Worm (Caenorhabditis elegans): ENCODE measurements around the gene ints-11.

ints-11 gene

DNA sequence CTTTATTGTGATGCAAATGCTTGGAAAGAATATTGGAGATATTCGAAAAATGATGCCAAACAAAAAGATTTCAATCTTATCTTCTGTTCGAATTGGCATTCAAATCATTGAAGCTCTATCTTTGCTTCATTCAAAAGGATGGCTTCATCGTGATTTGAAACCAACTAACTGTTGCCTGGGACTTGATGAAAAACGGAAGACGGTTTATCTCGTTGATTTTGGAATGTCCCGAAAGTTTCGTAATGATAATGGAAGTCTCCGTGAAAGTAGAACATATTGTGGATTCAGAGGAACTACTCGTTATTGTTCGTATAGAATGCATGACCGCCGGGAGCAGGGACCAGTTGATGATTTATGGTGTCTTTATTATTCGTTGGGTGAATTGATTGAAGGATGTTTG, 30.9 kb upstream of the ints-11 start:
- no peak for TF ChIP-seq unc-62 (GFP tag; optimal IDR thresholded peaks at IDR 0.05)
- TF ChIP-seq isw-1 (GFP tag; IDR thresholded peaks at IDR 0.05) = no peak
- TF ChIP-seq lir-3 (tag; optimal IDR thresholded peaks at IDR 0.05; ENCODE audit: poor library complexity) = no peak
- TF ChIP-seq fkh-8 (tag; optimal IDR thresholded peaks at IDR 0.05) = no peak
- TF ChIP-seq Y116A8C.19 (tag; optimal IDR thresholded peaks at IDR 0.05; ENCODE audit: borderline replicate concordance) = no peak
- TF ChIP-seq hlh-4 (tag; optimal IDR thresholded peaks at IDR 0.05) = no peak
- TF ChIP-seq xbp-1 (tag; optimal IDR thresholded peaks at IDR 0.05) = no peak
- TF ChIP-seq nhr-11 (tag; optimal IDR thresholded peaks at IDR 0.05) = no peak
- no peak for TF ChIP-seq lin-13 (GFP tag; optimal IDR thresholded peaks at IDR 0.05)
- no peak for TF ChIP-seq swsn-7 (tag; optimal IDR thresholded peaks at IDR 0.05)
- no peak for TF ChIP-seq snu-23 (GFP tag; optimal IDR thresholded peaks at IDR 0.05)
- TF ChIP-seq fkh-4 (tag; optimal IDR thresholded peaks at IDR 0.05; ENCODE audit: borderline replicate concordance) = no peak
- no peak for TF ChIP-seq mab-9 (GFP tag; IDR thresholded peaks at IDR 0.05)
- TF ChIP-seq fkh-10 (GFP tag; optimal IDR thresholded peaks at IDR 0.05) = no peak
- no peak for TF ChIP-seq nhr-90 (tag; optimal IDR thresholded peaks at IDR 0.05; ENCODE audit: poor library complexity)
- no peak for TF ChIP-seq blmp-1 (tag; optimal IDR thresholded peaks at IDR 0.05)
- no peak for TF ChIP-seq nhr-237 (tag; optimal IDR thresholded peaks at IDR 0.05)
- TF ChIP-seq lin-35 (GFP tag; optimal IDR thresholded peaks at IDR 0.05) = no peak

DNA sequence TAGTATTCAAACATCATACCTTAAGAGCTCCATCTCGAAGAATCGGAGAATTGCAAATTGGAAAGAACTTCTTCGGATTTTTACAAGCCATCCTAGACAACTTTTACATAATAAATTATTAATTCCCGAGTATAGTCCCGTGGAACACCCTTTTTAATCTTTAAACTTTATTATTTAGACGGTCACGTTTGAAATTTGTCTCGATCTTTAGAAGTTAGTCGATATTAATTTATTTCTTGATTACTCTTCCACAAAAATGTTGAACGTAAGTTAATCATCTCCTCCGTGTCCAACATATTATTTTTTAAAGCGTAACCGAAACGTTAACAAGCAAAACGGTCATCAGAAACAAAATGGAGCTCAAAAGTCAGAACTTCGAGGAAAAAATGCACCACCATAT, 30.2 kb upstream of the ints-11 start, which contains the start of the genes decr-1.3 and T05C12.1:
Gene decr-1.3, minus strand, starts transcription at position 101 of the 400 bp plus-strand sequence.
Gene T05C12.1, plus strand, starts transcription at position 232 of the 400 bp plus-strand sequence.
- no peak for TF ChIP-seq dpl-1 (GFP tag; optimal IDR thresholded peaks at IDR 0.05)
- TF ChIP-seq nhr-90 (tag; optimal IDR thresholded peaks at IDR 0.05; ENCODE audit: poor library complexity) = no peak
- no peak for TF ChIP-seq egl-27 (tag; optimal IDR thresholded peaks at IDR 0.05)
- no peak for TF ChIP-seq nhr-19 (GFP tag; conservative IDR thresholded peaks at IDR 0.05)
- TF ChIP-seq unc-30 (tag; optimal IDR thresholded peaks at IDR 0.05) = no peak
- no peak for TF ChIP-seq C34B4.2 (tag; optimal IDR thresholded peaks at IDR 0.05)
- TF ChIP-seq ztf-4 (tag; optimal IDR thresholded peaks at IDR 0.05) = no peak
- no peak for TF ChIP-seq vab-15 (tag; optimal IDR thresholded peaks at IDR 0.05)
- TF ChIP-seq unc-62 (GFP tag; optimal IDR thresholded peaks at IDR 0.05) = no peak
- TF ChIP-seq zag-1 (tag; optimal IDR thresholded peaks at IDR 0.05) = no peak
- TF ChIP-seq pqm-1 (tag; optimal IDR thresholded peaks at IDR 0.05) = no peak
- TF ChIP-seq egl-13 (tag; optimal IDR thresholded peaks at IDR 0.05) = no peak
- no peak for TF ChIP-seq sup-37 (GFP tag; optimal IDR thresholded peaks at IDR 0.05)
- TF ChIP-seq ceh-82 (tag; optimal IDR thresholded peaks at IDR 0.05) = no peak
- no peak for TF ChIP-seq nhr-237 (tag; optimal IDR thresholded peaks at IDR 0.05)

DNA sequence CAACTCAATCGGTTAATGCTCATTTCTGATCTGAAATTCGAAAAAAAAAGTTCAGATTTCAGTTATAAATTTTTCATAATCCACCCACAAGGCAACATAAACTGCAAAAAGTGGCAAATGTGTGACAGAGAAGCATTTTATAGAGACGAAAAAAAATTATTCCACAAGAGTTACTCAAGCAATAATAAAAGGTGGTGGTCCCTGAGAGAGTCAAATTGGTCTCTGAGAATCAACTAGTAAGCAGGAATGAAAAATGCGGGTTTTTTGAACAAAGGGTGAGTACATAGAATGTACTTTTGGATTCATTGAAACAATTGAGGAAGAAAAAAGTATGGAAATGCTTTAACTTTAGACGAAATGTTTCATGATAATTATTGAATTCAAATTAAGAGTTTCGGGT, 27.1 kb upstream of the ints-11 start, which contains the start of gene T05C12.11:
Gene T05C12.11, minus strand, starts transcription at position 101 of the 400 bp plus-strand sequence.
- TF ChIP-seq lin-14 (GFP tag; optimal IDR thresholded peaks at IDR 0.05) = peak; percentile 17
- no peak for TF ChIP-seq Y116A8C.19 (tag; optimal IDR thresholded peaks at IDR 0.05; ENCODE audit: borderline replicate concordance)

ce11 chrII:8169283-8169682, 26.0 kb upstream of the ints-11 start, which contains the start of gene T05C12.15:
T05C12.15 (plus strand) TSS chrII:8169583.
- TF ChIP-seq nhr-77 (tag; optimal IDR thresholded peaks at IDR 0.05) (no peak), tbx-2 (tag; optimal IDR thresholded peaks at IDR 0.05) (no peak), fkh-10 (GFP tag; optimal IDR thresholded peaks at IDR 0.05) (no peak), efl-3 (GFP tag; optimal IDR thresholded peaks at IDR 0.05) (no peak), mef-2 (tag; optimal IDR thresholded peaks at IDR 0.05) (no peak), ceh-8 (GFP tag; optimal IDR thresholded peaks at IDR 0.05) (no peak), ceh-88 (GFP tag; IDR thresholded peaks at IDR 0.05) (no peak), egl-13 (tag; optimal IDR thresholded peaks at IDR 0.05) (no peak), C34B4.2 (tag; optimal IDR thresholded peaks at IDR 0.05) (no peak), lir-3 (tag; optimal IDR thresholded peaks at IDR 0.05; ENCODE audit: poor library complexity) (no peak), sox-4 (tag; optimal IDR thresholded peaks at IDR 0.05) (no peak), elt-3 (tag; optimal IDR thresholded peaks at IDR 0.05) (no peak), lsy-2 (tag; optimal IDR thresholded peaks at IDR 0.05) (no peak), ceh-82 (tag; optimal IDR thresholded peaks at IDR 0.05) (no peak), zag-1 (tag; optimal IDR thresholded peaks at IDR 0.05) (no peak), ets-5 (GFP tag; IDR thresholded peaks at IDR 0.05) (no peak)

All from whole organism, L1 larva.